Fruit fly (Drosophila melanogaster) whole organism, embryonic: Measurements from ENCODE around the gene Cpr65Az.

Experiments
- Ada2b ChIP-seq: fragments of 200-800 bp; sonication (Bioruptor generic); IDR thresholded peaks from 2 replicates; pipeline ENCODE4 v1.3.6; 2022; ENCODE audit warnings: missing biosample characterization, missing genetic modification characterization
- B-H1 ChIP-seq: fragments of 200-800 bp; sonication (Bioruptor generic); IDR thresholded peaks from 3 replicates; pipeline ENCODE4 v1.3.6; 2022; ENCODE audit warnings: missing biosample characterization, missing genetic modification characterization
- CG1024 ChIP-seq: fragments of 200-800 bp; sonication (Bioruptor generic); IDR thresholded peaks from 2 replicates; pipeline ENCODE4 v1.3.6; 2022; ENCODE audit warnings: missing biosample characterization, missing genetic modification characterization
- CG10431 ChIP-seq: fragments of 200-800 bp; sonication (Bioruptor generic); optimal IDR thresholded peaks from 3 replicates; lab custom pipeline; 2018; ENCODE audit warnings: missing biosample characterization, mild to moderate bottlenecking, missing genetic modification characterization
- CG11093 ChIP-seq: fragments of 200-800 bp; sonication (Bioruptor generic); IDR thresholded peaks from 3 replicates; pipeline ENCODE4 v1.3.6; 2022; ENCODE audit warnings: missing biosample characterization, missing genetic modification characterization
- CG13123 ChIP-seq: fragments of 200-800 bp; sonication (Bioruptor generic); optimal IDR thresholded peaks from 2 replicates; lab custom pipeline; 2016; ENCODE audit warnings: missing biosample characterization, missing genetic modification characterization
- CG13894 ChIP-seq: fragments of 200-800 bp; sonication (Bioruptor generic); optimal IDR thresholded peaks from 3 replicates; lab custom pipeline; 2018; ENCODE audit warnings: missing biosample characterization, mild to moderate bottlenecking, missing genetic modification characterization, moderate library complexity
- CG14014 ChIP-seq: fragments of 200-800 bp; sonication (Bioruptor generic); IDR thresholded peaks from 2 replicates; pipeline ENCODE4 v1.3.6; 2022; ENCODE audit warnings: missing biosample characterization, missing genetic modification characterization
- CG14710 ChIP-seq: fragments of 200-800 bp; sonication (Bioruptor generic); optimal IDR thresholded peaks from 3 replicates; lab custom pipeline; 2019; ENCODE audit warnings: missing biosample characterization, mild to moderate bottlenecking, missing genetic modification characterization, moderate library complexity
- CG15696 ChIP-seq: fragments of 200-800 bp; sonication (Bioruptor generic); optimal IDR thresholded peaks from 2 replicates; lab custom pipeline; 2019; ENCODE audit warnings: missing biosample characterization, mild to moderate bottlenecking, missing genetic modification characterization, moderate library complexity
- CG17328 ChIP-seq: fragments of 200-800 bp; sonication (Bioruptor generic); IDR thresholded peaks from 2 replicates; pipeline ENCODE4 v1.3.6; 2022; ENCODE audit warnings: missing biosample characterization, missing genetic modification characterization
- CG17359 ChIP-seq: fragments of 200-800 bp; sonication (Bioruptor generic); optimal IDR thresholded peaks from 3 replicates; lab custom pipeline; 2018; ENCODE audit warnings: missing biosample characterization, mild to moderate bottlenecking, missing genetic modification characterization, moderate library complexity
- CG17385 ChIP-seq: fragments of 200-800 bp; sonication (Bioruptor generic); optimal IDR thresholded peaks from 3 replicates; lab custom pipeline; 2018; ENCODE audit warnings: missing biosample characterization, mild to moderate bottlenecking, missing genetic modification characterization
- CG2116 ChIP-seq: fragments of 200-800 bp; sonication (Bioruptor generic); optimal IDR thresholded peaks from 3 replicates; lab custom pipeline; 2018; ENCODE audit warnings: missing biosample characterization, mild to moderate bottlenecking, missing genetic modification characterization
- CG2120 ChIP-seq: fragments of 200-800 bp; sonication (Bioruptor generic); optimal IDR thresholded peaks from 3 replicates; lab custom pipeline; 2016; ENCODE audit warnings: missing biosample characterization, missing genetic modification characterization
- CG2678 ChIP-seq: fragments of 200-800 bp; sonication (Bioruptor generic); optimal IDR thresholded peaks from 3 replicates; lab custom pipeline; 2019; ENCODE audit warnings: missing biosample characterization, mild to moderate bottlenecking, missing genetic modification characterization, moderate library complexity
- CG31441 ChIP-seq: fragments of 200-800 bp; sonication (Bioruptor generic); IDR thresholded peaks from 2 replicates; pipeline ENCODE4 v1.3.6; 2022; ENCODE audit warnings: missing biosample characterization, missing genetic modification characterization
- CG33557 ChIP-seq: fragments of 200-800 bp; sonication (Bioruptor generic); optimal IDR thresholded peaks from 2 replicates; lab custom pipeline; 2019; ENCODE audit warnings: missing biosample characterization, mild to moderate bottlenecking, missing genetic modification characterization, moderate library complexity
- CG3726 ChIP-seq: fragments of 200-800 bp; sonication (Bioruptor generic); IDR thresholded peaks from 3 replicates; pipeline ENCODE4, ENCODE4 v1.3.6; 2022; ENCODE audit warnings: missing biosample characterization, missing genetic modification characterization
- CG7271 ChIP-seq: fragments of 200-800 bp; sonication (Bioruptor generic); optimal IDR thresholded peaks from 2 replicates; lab custom pipeline; 2018; ENCODE audit warnings: missing biosample characterization, mild to moderate bottlenecking, missing genetic modification characterization, moderate library complexity
- CG7372 ChIP-seq: fragments of 200-800 bp; sonication (Bioruptor generic); IDR thresholded peaks from 2 replicates; pipeline ENCODE4 v1.3.6; 2022; ENCODE audit warnings: missing biosample characterization, missing genetic modification characterization
- CG7745 ChIP-seq: fragments of 200-800 bp; sonication (Bioruptor generic); optimal IDR thresholded peaks from 2 replicates; lab custom pipeline; 2018; ENCODE audit warnings: missing biosample characterization, mild to moderate bottlenecking, missing genetic modification characterization, moderate library complexity
- CG9437 ChIP-seq: fragments of 200-800 bp; sonication (Bioruptor generic); optimal IDR thresholded peaks from 2 replicates; lab custom pipeline; 2018; ENCODE audit warnings: missing biosample characterization, mild to moderate bottlenecking, missing genetic modification characterization
- CTCF ChIP-seq: fragments of 200-800 bp; sonication (Bioruptor generic); optimal IDR thresholded peaks from 2 replicates; lab custom pipeline; 2017; ENCODE audit warnings: missing biosample characterization, mild to moderate bottlenecking, missing genetic modification characterization, moderate library complexity
- Dek ChIP-seq: fragments of 200-800 bp; sonication (Bioruptor generic); optimal IDR thresholded peaks from 3 replicates; lab custom pipeline; 2019; ENCODE audit warnings: missing biosample characterization, mild to moderate bottlenecking, missing genetic modification characterization, moderate library complexity
- Dll ChIP-seq: fragments of 200-800 bp; sonication (Bioruptor generic); IDR thresholded peaks from 4 replicates; pipeline ENCODE4 v1.3.6; 2022; ENCODE audit warnings: missing biosample characterization, missing genetic modification characterization; ENCODE audit not compliant: partially characterized antibody
- Gsc ChIP-seq: fragments of 200-800 bp; sonication (Bioruptor generic); IDR thresholded peaks from 2 replicates; pipeline ENCODE4 v1.3.6; 2022; ENCODE audit warnings: missing biosample characterization, missing genetic modification characterization
- Jarid2 ChIP-seq: fragments of 200-800 bp; sonication (Bioruptor generic); optimal IDR thresholded peaks from 3 replicates; lab custom pipeline; 2017; ENCODE audit warnings: mild to moderate bottlenecking, missing biosample characterization, missing genetic modification reagents, missing genetic modification characterization
- Max ChIP-seq: fragments of 200-800 bp; sonication (Bioruptor generic); optimal IDR thresholded peaks from 2 replicates; lab custom pipeline; 2016; ENCODE audit warnings: missing biosample characterization, mild to moderate bottlenecking, missing genetic modification characterization
- NC2β ChIP-seq: fragments of 200-800 bp; sonication (Bioruptor generic); optimal IDR thresholded peaks from 2 replicates; lab custom pipeline; 2016; ENCODE audit warnings: missing biosample characterization, missing genetic modification characterization
- Pdp1 ChIP-seq, 2 experiments: fragments of 200-800 bp; sonication (Bioruptor generic); optimal IDR thresholded peaks; 3 replicates each; lab custom pipeline; 2016; ENCODE audit warnings: missing biosample characterization in 2 of 2, missing genetic modification characterization in 2 of 2, mild to moderate bottlenecking in 1 of 2, moderate library complexity in 1 of 2
- Ptx1 ChIP-seq: fragments of 200-800 bp; sonication (Bioruptor generic); IDR thresholded peaks from 2 replicates; pipeline ENCODE4 v1.3.6; 2022; ENCODE audit warnings: missing biosample characterization, missing genetic modification characterization
- Tbp ChIP-seq: fragments of >200 bp; optimal IDR thresholded peaks from 2 replicates; lab custom pipeline; 2018; ENCODE audit warnings: missing biosample characterization, missing genetic modification characterization
- YL-1 ChIP-seq: fragments of 200-800 bp; sonication (Bioruptor generic); optimal IDR thresholded peaks from 3 replicates; lab custom pipeline; 2017; ENCODE audit warnings: missing biosample characterization, mild to moderate bottlenecking, missing genetic modification characterization
- abd-A ChIP-seq: fragments of 200-800 bp; sonication (Bioruptor generic); optimal IDR thresholded peaks from 3 replicates; lab custom pipeline; 2019; ENCODE audit warnings: missing biosample characterization, mild to moderate bottlenecking, missing genetic modification characterization, moderate library complexity
- bab2 ChIP-seq: fragments of 200-800 bp; sonication (Bioruptor generic); optimal IDR thresholded peaks from 2 replicates; lab custom pipeline; 2016; ENCODE audit warnings: missing biosample characterization, missing genetic modification characterization
- corto ChIP-seq: fragments of 200-800 bp; sonication (Bioruptor generic); optimal IDR thresholded peaks from 2 replicates; lab custom pipeline; 2016; ENCODE audit warnings: missing biosample characterization, mild to moderate bottlenecking, missing genetic modification characterization, moderate library complexity
- danr ChIP-seq: fragments of 200-800 bp; sonication (Bioruptor generic); IDR thresholded peaks from 2 replicates; pipeline ENCODE4 v1.3.6; 2022; ENCODE audit warnings: missing biosample characterization, missing genetic modification characterization
- fd3F ChIP-seq: fragments of 200-800 bp; sonication (Bioruptor generic); optimal IDR thresholded peaks from 2 replicates; lab custom pipeline; 2018; ENCODE audit warnings: missing biosample characterization, mild to moderate bottlenecking, missing genetic modification characterization, moderate library complexity
- hb ChIP-seq: fragments of 200-800 bp; sonication (Bioruptor generic); IDR thresholded peaks from 3 replicates; pipeline ENCODE4 v1.3.6; 2022; ENCODE audit warnings: missing biosample characterization, missing genetic modification characterization; ENCODE audit not compliant: partially characterized antibody
- lov ChIP-seq, 2 experiments: fragments of 200-800 bp in 1 of 2; fragments of >200 bp in 1 of 2; sonication (Bioruptor generic) in 1 of 2; IDR thresholded peaks in 1 of 2; optimal IDR thresholded peaks in 1 of 2; 2 replicates in 1 of 2; 3 replicates in 1 of 2; pipeline versions ENCODE4 v1.3.6 to Lab custom; 2017 to 2022; ENCODE audit warnings: missing biosample characterization in 1 of 2, missing genetic modification characterization in 1 of 2
- mld ChIP-seq: fragments of 200-800 bp; sonication (Bioruptor generic); IDR thresholded peaks from 3 replicates; pipeline ENCODE4 v1.3.6; 2022; ENCODE audit warnings: missing biosample characterization, missing genetic modification characterization; ENCODE audit not compliant: partially characterized antibody
- nom ChIP-seq: fragments of 200-800 bp; sonication (Bioruptor generic); optimal IDR thresholded peaks from 2 replicates; lab custom pipeline; 2017; ENCODE audit warnings: missing biosample characterization, missing genetic modification characterization, mild to moderate bottlenecking, moderate library complexity, missing genetic modification reagents
- org-1 ChIP-seq: fragments of 200-800 bp; sonication (Bioruptor generic); optimal IDR thresholded peaks from 2 replicates; lab custom pipeline; 2017; ENCODE audit warnings: missing biosample characterization, missing genetic modification characterization
- pros ChIP-seq: fragments of 200-800 bp; sonication (Bioruptor generic); optimal IDR thresholded peaks from 3 replicates; lab custom pipeline; 2019; ENCODE audit warnings: missing biosample characterization, mild to moderate bottlenecking, missing genetic modification characterization, moderate library complexity
- row ChIP-seq: fragments of 200-800 bp; sonication (Bioruptor generic); IDR thresholded peaks from 3 replicates; pipeline ENCODE4 v1.3.6; 2022; ENCODE audit warnings: missing biosample characterization, missing genetic modification characterization
- stwl ChIP-seq: fragments of 200-800 bp; sonication (Bioruptor generic); optimal IDR thresholded peaks from 3 replicates; lab custom pipeline; 2018; ENCODE audit warnings: missing biosample characterization, mild to moderate bottlenecking, missing genetic modification characterization, moderate library complexity
- ttk ChIP-seq: fragments of 200-800 bp; sonication (Bioruptor generic); IDR thresholded peaks from 2 replicates; pipeline ENCODE4 v2.1.2; 2022; ENCODE audit warnings: missing biosample characterization, missing genetic modification characterization
- unc-4 ChIP-seq: fragments of 200-800 bp; sonication (Bioruptor generic); IDR thresholded peaks from 2 replicates; pipeline ENCODE4 v1.3.6; 2022; ENCODE audit warnings: missing biosample characterization, missing genetic modification characterization; ENCODE audit not compliant: partially characterized antibody
- yki ChIP-seq: fragments of >200 bp; optimal IDR thresholded peaks from 3 replicates; lab custom pipeline; 2018
- zfh2 ChIP-seq: fragments of 200-800 bp; sonication (Bioruptor generic); optimal IDR thresholded peaks from 2 replicates; lab custom pipeline; 2016; ENCODE audit warnings: missing biosample characterization, missing genetic modification characterization

The Cpr65Az gene

dm6 chr3L:6173826-6174255, 13.2 kb downstream of the Cpr65Az start, which contains the start of the genes fmt and CG7376 (continued):
- peak; percentile 93 for TF ChIP-seq CG2116 (GFP tag; lab: Kevin White, UChicago)
- peak; percentile 86 for TF ChIP-seq stwl (tag; lab: Kevin White, UChicago)
- no peak for TF ChIP-seq pros (GFP tag; lab: Kevin White, UChicago)
- no peak for TF ChIP-seq corto (GFP tag; lab: Kevin White, UChicago)
- no peak for TF ChIP-seq CG33557
- TF ChIP-seq unc-4 (GFP tag; lab: Robert Waterston, UW), result peak; percentile 56; the same call in 1 of the 2 replicates
- TF ChIP-seq hb (GFP tag; lab: Robert Waterston, UW), result peak; percentile 86
- no peak for TF ChIP-seq CG17385
- no peak for TF ChIP-seq Gsc (GFP tag; lab: Robert Waterston, UW)
- TF ChIP-seq org-1 (GFP tag; lab: Kevin White, UChicago), result no peak
- TF ChIP-seq yki (lab: Kevin White, UChicago), result no peak
- TF ChIP-seq Pdp1 (GFP tag; optimal IDR thresholded peaks at IDR 0.05; lab: Kevin White, UChicago), result no peak
- TF ChIP-seq abd-A (tag; lab: Kevin White, UChicago), result no peak
- no peak for TF ChIP-seq CG7271 (tag; lab: Kevin White, UChicago)
- TF ChIP-seq Dll (GFP tag; lab: Robert Waterston, UW), result peak; percentile 74; the same call in 3 of the 4 replicates
- peak; percentile 63 for TF ChIP-seq Max (GFP tag; lab: Kevin White, UChicago)
- no peak for TF ChIP-seq CG2678
- TF ChIP-seq CG1024, result no peak
- no peak for TF ChIP-seq CG11093 (GFP tag; lab: Robert Waterston, UW)
- TF ChIP-seq bab2 (GFP tag; lab: Kevin White, UChicago), result no peak
- no peak for TF ChIP-seq Jarid2 (GFP tag; lab: Kevin White, UChicago)
- TF ChIP-seq nom (GFP tag; lab: Kevin White, UChicago), result no peak
- TF ChIP-seq CG17359 (tag; lab: Kevin White, UChicago), result no peak
- no peak for TF ChIP-seq NC2β (GFP tag; lab: Kevin White, UChicago)
- TF ChIP-seq CG13894 (tag; lab: Kevin White, UChicago), result no peak
- peak; percentile 4 for TF ChIP-seq CG9437 (GFP tag; lab: Kevin White, UChicago)
- TF ChIP-seq zfh2 (GFP tag; lab: Kevin White, UChicago), result no peak
- no peak for TF ChIP-seq CG14014
- TF ChIP-seq danr (GFP tag; lab: Robert Waterston, UW), result no peak
- TF ChIP-seq lov (optimal IDR thresholded peaks at IDR 0.05; lab: Kevin White, UChicago), result no peak
- no peak for TF ChIP-seq lov (GFP tag; IDR thresholded peaks at IDR 0.05; lab: Robert Waterston, UW)
- no peak for TF ChIP-seq CG17328 (GFP tag; lab: Robert Waterston, UW)
- TF ChIP-seq Tbp, result no peak
- no peak for TF ChIP-seq B-H1 (GFP tag; lab: Robert Waterston, UW)
- TF ChIP-seq ttk (GFP tag; lab: Robert Waterston, UW), result no peak
- TF ChIP-seq Dek (tag; lab: Kevin White, UChicago), result no peak
- no peak for TF ChIP-seq CG13123 (GFP tag; lab: Kevin White, UChicago)
- TF ChIP-seq Ptx1 (GFP tag; lab: Robert Waterston, UW), result no peak
- no peak for TF ChIP-seq CG7372 (GFP tag; lab: Robert Waterston, UW)
- TF ChIP-seq CG31441 (GFP tag; lab: Robert Waterston, UW), result no peak
- TF ChIP-seq CG2120 (GFP tag; lab: Kevin White, UChicago), result peak; percentile 43
- TF ChIP-seq CG14710 (tag; lab: Kevin White, UChicago), result peak; percentile 83
- peak; percentile 89 for TF ChIP-seq row
- peak; percentile 78 for TF ChIP-seq YL-1 (GFP tag; lab: Kevin White, UChicago)
- no peak for TF ChIP-seq Ada2b (GFP tag; lab: Robert Waterston, UW)
- TF ChIP-seq CG10431 (GFP tag; lab: Kevin White, UChicago), result no peak
- no peak for TF ChIP-seq CG3726 (GFP tag; lab: Robert Waterston, UW)
- no peak for TF ChIP-seq CTCF (GFP tag; lab: Kevin White, UChicago)
- peak; percentile 34 for TF ChIP-seq CG15696 (tag; lab: Kevin White, UChicago)
- peak; percentile 37 for TF ChIP-seq fd3F (GFP tag; lab: Kevin White, UChicago)
- TF ChIP-seq CG7745, result no peak
- peak; percentile 61; the same call in 2 of the 3 replicates for TF ChIP-seq mld (GFP tag; lab: Robert Waterston, UW)
